Worm (Caenorhabditis elegans) whole organism, early embryonic: ENCODE measurements around the gene F54D10.5.
"Not testable (repeated sequence)": the region's sequence is repeated elsewhere in the genome, so short reads cannot be mapped to it uniquely, and the experiment has no call there.

ENCODE experiments used
- B0310.2 ChIP-seq: sonication (generic microtip); optimal IDR thresholded peaks from 2 replicates; lab custom pipeline; 2016; ENCODE audit warnings: mild to moderate bottlenecking, missing genetic modification characterization, missing compliant biosample characterization
- F13C5.2 ChIP-seq: sonication (generic microtip); optimal IDR thresholded peaks from 2 replicates; lab custom pipeline; 2017; ENCODE audit warnings: mild to moderate bottlenecking, missing genetic modification characterization, inconsistent platforms, missing compliant biosample characterization
- aly-1 ChIP-seq: sonication (generic microtip); optimal IDR thresholded peaks from 2 replicates; lab custom pipeline; 2016; ENCODE audit warnings: missing genetic modification characterization, missing compliant biosample characterization
- ama-1 ChIP-seq: fragments of 150-350 bp; optimal IDR thresholded peaks from 2 replicates; lab custom pipeline; 2014
- ceh-13 ChIP-seq: fragments of 200-800 bp; sonication (Bioruptor generic); optimal IDR thresholded peaks from 2 replicates; lab custom pipeline; 2018; ENCODE audit warnings: mild to moderate bottlenecking, missing genetic modification characterization, missing compliant biosample characterization
- ceh-36 ChIP-seq: sonication (generic microtip); optimal IDR thresholded peaks from 2 replicates; lab custom pipeline; 2016; ENCODE audit warnings: missing genetic modification characterization, inconsistent platforms, missing compliant biosample characterization
- ets-7 ChIP-seq: sonication (generic microtip); optimal IDR thresholded peaks from 2 replicates; lab custom pipeline; 2016; ENCODE audit warnings: missing genotype, missing genetic modification characterization, missing compliant biosample characterization
- flt-1 ChIP-seq: fragments of 200-800 bp; sonication (Bioruptor generic); IDR thresholded peaks from 2 replicates; pipeline ENCODE4 v1.3.6; 2022; ENCODE audit warnings: missing genetic modification characterization, missing compliant biosample characterization
- hmbx-1 ChIP-seq: sonication (generic microtip); optimal IDR thresholded peaks from 2 replicates; lab custom pipeline; 2016; ENCODE audit warnings: mild to moderate bottlenecking, missing genetic modification characterization, missing compliant biosample characterization
- hmg-4 ChIP-seq: fragments of 200-800 bp; sonication (Bioruptor generic); optimal IDR thresholded peaks from 2 replicates; lab custom pipeline; 2018; ENCODE audit warnings: mild to moderate bottlenecking, missing genetic modification characterization, missing compliant biosample characterization
- hnd-1 ChIP-seq: sonication (generic microtip); optimal IDR thresholded peaks from 2 replicates; lab custom pipeline; 2016; ENCODE audit warnings: missing genetic modification characterization, missing compliant biosample characterization
- pes-1 ChIP-seq: fragments of 200-800 bp; sonication (Bioruptor generic); IDR thresholded peaks from 2 replicates; pipeline ENCODE4 v1.3.6; 2022; ENCODE audit warnings: missing genetic modification reagents, missing genetic modification characterization, missing compliant biosample characterization
- scrt-1 ChIP-seq: fragments of 200-800 bp; sonication (Bioruptor generic); IDR thresholded peaks from 2 replicates; pipeline ENCODE4 v1.3.6; 2022; ENCODE audit warnings: missing genetic modification characterization, missing compliant biosample characterization
- sea-1 ChIP-seq: fragments of 200-800 bp; sonication (Bioruptor generic); conservative IDR thresholded peaks from 2 replicates; pipeline ENCODE4 v1.3.6; 2022; ENCODE audit warnings: missing genetic modification characterization, missing compliant biosample characterization
- tbx-11 ChIP-seq: fragments of 200-800 bp; sonication (Bioruptor generic); IDR thresholded peaks from 2 replicates; pipeline ENCODE4 v1.3.6; 2022; ENCODE audit warnings: missing genetic modification characterization, missing compliant biosample characterization
- tbx-37 ChIP-seq: fragments of 200-800 bp; sonication (Bioruptor generic); conservative IDR thresholded peaks from 2 replicates; pipeline ENCODE4 v1.3.6; 2022; ENCODE audit warnings: missing genetic modification reagents, missing genetic modification characterization, missing compliant biosample characterization
- tra-4 ChIP-seq: sonication (generic microtip); optimal IDR thresholded peaks from 2 replicates; lab custom pipeline; 2017; ENCODE audit warnings: missing genetic modification characterization, missing compliant biosample characterization

Gene F54D10.5

ce11 chrII:3832383-3832782 lies 24.4 kb upstream of the F54D10.5 start, which contains the start of gene F54D10.9:
F54D10.9 (minus strand) TSS chrII:3832483.
- TF ChIP-seq scrt-1 (GFP tag; lab: Robert Waterston, UW) (no peak), tbx-11 (no peak), hmg-4 (no peak), F13C5.2 (tag; lab: Kevin White, UChicago) (no peak), flt-1 (GFP tag; lab: Robert Waterston, UW) (no peak), tbx-37 (GFP tag; lab: Robert Waterston, UW) (no peak), hnd-1 (tag; lab: Kevin White, UChicago) (no peak), tra-4 (no peak), aly-1 (tag; lab: Kevin White, UChicago) (no peak), ceh-36 (no peak), hmbx-1 (tag; lab: Kevin White, UChicago) (no peak), ets-7 (no peak), ama-1 (no peak), pes-1 (GFP tag; lab: Robert Waterston, UW) (no peak), B0310.2 (tag; lab: Kevin White, UChicago) (no peak), sea-1 (no peak), ceh-13 (GFP tag; lab: Kevin White, UChicago) (no peak)

ce11 chrII:3829623-3830022 lies 21.6 kb upstream of the F54D10.5 start:
- TF ChIP-seq ceh-13 (GFP tag; lab: Kevin White, UChicago), result no peak
- TF ChIP-seq scrt-1 (GFP tag; lab: Robert Waterston, UW), result no peak
- TF ChIP-seq ceh-36, result no peak
- TF ChIP-seq F13C5.2 (tag; lab: Kevin White, UChicago), result no peak
- no peak for TF ChIP-seq aly-1 (tag; lab: Kevin White, UChicago)
- no peak for TF ChIP-seq hmg-4
- TF ChIP-seq B0310.2 (tag; lab: Kevin White, UChicago), result no peak
- no peak for TF ChIP-seq ets-7
- TF ChIP-seq ama-1, result no peak
- no peak for TF ChIP-seq pes-1 (GFP tag; lab: Robert Waterston, UW)
- TF ChIP-seq tbx-11, result no peak
- TF ChIP-seq hnd-1 (tag; lab: Kevin White, UChicago), result no peak
- no peak for TF ChIP-seq tbx-37 (GFP tag; lab: Robert Waterston, UW)
- no peak for TF ChIP-seq flt-1 (GFP tag; lab: Robert Waterston, UW)
- TF ChIP-seq tra-4, result no peak
- no peak for TF ChIP-seq sea-1
- TF ChIP-seq hmbx-1 (tag; lab: Kevin White, UChicago), result no peak

DNA sequence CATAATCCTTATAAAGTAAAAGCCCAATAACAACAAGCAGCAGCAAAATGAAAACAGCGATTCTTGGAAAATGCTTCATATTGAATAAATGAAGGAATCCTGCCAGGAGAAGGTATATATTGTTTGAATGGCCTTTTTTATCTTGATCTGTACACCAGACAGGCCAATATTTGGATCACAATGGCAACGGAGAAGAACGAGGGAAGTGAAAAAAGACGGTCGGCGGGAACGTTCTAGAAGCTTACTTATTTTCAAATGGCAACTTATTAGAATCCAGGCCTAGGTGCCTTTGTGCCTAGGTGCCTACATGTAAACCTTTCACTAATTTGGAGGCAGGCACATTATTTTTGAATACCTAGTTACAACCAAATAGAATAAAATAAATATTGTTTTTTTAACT lies 19.8 kb upstream of the F54D10.5 start, which contains the start of gene F54D10.8:
F54D10.8 (minus strand) TSS at position 101 of the 400 bp plus-strand sequence.
- TF ChIP-seq B0310.2 (tag; lab: Kevin White, UChicago) (no peak), ceh-36 (no peak), hmg-4 (no peak), hnd-1 (tag; lab: Kevin White, UChicago) (no peak), ama-1 (no peak), aly-1 (tag; lab: Kevin White, UChicago) (no peak), sea-1 (no peak), pes-1 (GFP tag; lab: Robert Waterston, UW) (no peak), ceh-13 (GFP tag; lab: Kevin White, UChicago) (no peak), tra-4 (no peak), F13C5.2 (tag; lab: Kevin White, UChicago) (no peak), ets-7 (no peak), tbx-37 (GFP tag; lab: Robert Waterston, UW) (no peak), hmbx-1 (tag; lab: Kevin White, UChicago) (no peak), flt-1 (GFP tag; lab: Robert Waterston, UW) (no peak)

DNA sequence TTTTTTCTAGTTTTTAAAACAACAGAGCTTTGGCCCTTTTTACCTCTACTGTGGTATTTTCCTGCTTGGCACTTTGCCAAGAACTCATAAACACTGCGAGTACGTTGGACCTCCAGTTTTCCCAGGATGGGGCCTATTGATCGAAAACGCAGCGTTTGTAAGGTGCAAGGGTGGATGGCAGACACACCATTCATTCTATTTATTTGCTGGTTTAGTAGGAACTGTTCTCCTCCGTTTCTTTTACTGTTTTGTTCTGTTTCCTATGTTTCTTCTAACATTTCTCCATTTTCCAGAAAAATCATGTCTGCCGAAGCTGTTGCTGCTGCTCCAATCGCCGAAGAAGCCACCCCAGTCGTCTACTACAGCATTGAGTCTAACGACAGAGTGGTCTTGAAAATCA lies 15.9 kb upstream of the F54D10.5 start, which contains the start of gene skr-15:
skr-15 (plus strand) TSS at position 301 of the 400 bp plus-strand sequence.
- TF ChIP-seq F13C5.2 (tag; lab: Kevin White, UChicago), result no peak
- no peak for TF ChIP-seq sea-1
- TF ChIP-seq flt-1 (GFP tag; lab: Robert Waterston, UW), result no peak
- TF ChIP-seq hmbx-1 (tag; lab: Kevin White, UChicago), result no peak
- TF ChIP-seq hnd-1 (tag; lab: Kevin White, UChicago), result no peak
- TF ChIP-seq ama-1, result no peak

DNA sequence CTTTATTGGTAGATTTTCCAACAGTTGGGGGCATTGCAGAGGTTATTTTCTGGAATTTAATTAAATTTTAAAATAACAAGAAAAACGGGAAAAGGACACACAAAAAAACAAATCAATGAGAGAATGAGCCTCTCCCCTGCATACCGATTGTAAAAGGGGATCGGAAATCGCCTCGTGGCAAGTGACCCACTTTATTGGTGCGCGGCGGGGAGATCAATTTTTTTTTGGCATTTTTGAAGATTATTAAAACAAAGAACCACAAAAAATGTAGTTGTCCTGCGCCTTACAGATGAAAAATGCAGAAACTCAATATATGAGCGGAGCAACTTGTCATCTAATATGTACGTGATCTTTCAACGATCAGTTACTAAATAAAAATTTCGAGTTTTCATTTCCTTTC lies 13.3 kb upstream of the F54D10.5 start, which contains the start of gene F54D10.7:
F54D10.7 (minus strand) TSS at position 49 of the 400 bp plus-strand sequence.
- TF ChIP-seq flt-1 (GFP tag; lab: Robert Waterston, UW) (no peak), B0310.2 (tag; lab: Kevin White, UChicago) (no peak), F13C5.2 (tag; lab: Kevin White, UChicago) (no peak), ceh-36 (no peak), tbx-11 (no peak), sea-1 (no peak), scrt-1 (GFP tag; lab: Robert Waterston, UW) (no peak), ets-7 (no peak), hmg-4 (no peak), aly-1 (tag; lab: Kevin White, UChicago) (no peak), pes-1 (GFP tag; lab: Robert Waterston, UW) (no peak), tbx-37 (GFP tag; lab: Robert Waterston, UW) (no peak), hnd-1 (tag; lab: Kevin White, UChicago) (no peak), ama-1 (no peak), hmbx-1 (tag; lab: Kevin White, UChicago) (no peak), tra-4 (no peak)

DNA sequence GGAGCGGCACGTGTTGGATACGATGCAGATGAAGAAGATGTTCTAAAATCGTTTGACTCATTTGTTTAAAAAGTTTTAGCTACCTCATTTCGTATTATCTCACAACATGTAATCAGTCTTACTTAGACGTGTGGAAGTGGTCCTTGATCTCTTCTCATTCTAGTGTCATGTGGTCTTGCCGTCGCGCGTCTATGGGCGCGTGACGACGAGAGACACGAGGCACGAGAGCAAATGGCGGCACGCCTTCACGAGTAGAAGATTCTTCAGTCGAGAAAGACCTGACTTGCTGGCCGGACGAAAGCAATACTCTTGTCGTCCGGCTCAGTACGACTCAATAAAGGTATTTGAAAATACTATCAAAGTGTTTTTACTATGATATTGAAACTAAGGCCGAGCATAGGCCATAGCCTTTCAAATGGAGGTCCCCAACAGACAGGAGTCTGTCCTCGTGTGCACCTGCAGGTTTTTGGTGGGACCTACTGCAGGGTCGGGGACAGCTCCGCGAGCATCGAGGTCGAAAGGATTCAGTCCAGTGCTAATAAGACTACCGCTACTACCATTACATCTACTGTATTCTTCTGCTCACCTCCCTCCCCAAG lies 8.4 kb upstream of the F54D10.5 start, which contains the start of gene fbxa-24:
fbxa-24 (plus strand) TSS at position 276 of the 599 bp plus-strand sequence.
- TF ChIP-seq tra-4; ceh-36; pes-1 (GFP tag; lab: Robert Waterston, UW): not testable (repeated sequence)

DNA sequence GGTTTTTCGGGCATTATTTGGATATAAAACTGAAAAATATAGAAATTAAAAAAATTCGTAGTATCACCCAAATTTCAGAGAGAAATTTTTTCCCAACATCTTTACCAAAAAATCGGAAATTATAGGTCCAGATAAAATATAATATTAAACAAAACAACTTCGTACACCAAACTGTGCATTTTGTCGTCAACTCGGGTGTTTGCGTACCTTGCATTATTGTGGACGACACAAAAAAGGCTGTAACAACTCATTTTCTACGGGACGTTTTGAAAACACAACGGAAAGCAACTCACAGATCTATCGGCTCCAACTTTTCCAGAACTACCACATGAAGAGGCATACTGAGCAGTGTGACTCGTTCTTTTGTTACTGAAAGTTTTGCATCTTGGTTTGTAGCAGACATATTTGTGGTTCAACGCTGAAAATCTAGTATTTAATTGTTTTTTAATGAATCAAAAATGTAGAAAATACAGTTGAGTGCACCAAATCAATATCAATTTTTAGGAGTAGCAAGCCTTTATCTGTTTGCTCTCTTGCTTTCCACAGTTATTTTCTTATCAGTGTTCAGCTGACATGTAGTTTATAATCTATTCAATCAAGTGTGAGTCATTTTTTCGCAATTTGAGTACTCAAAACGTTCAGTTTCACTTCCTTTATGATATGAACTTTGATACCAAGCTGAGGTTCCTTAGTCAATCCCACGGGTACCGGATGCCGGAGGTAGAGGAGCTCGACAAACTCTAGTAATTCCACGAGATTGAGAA lies 7.7 kb upstream of the F54D10.5 start:
- TF ChIP-seq scrt-1 (GFP tag; lab: Robert Waterston, UW), result no peak
- no peak for TF ChIP-seq pes-1 (GFP tag; lab: Robert Waterston, UW)
- TF ChIP-seq ama-1, result no peak
